Worm (Caenorhabditis elegans) whole organism, young adult: ENCODE data around the gene Y75B8A.19.

Experiments used
- B0035.1 ChIP-seq: sonication (generic microtip); optimal IDR thresholded peaks from 2 replicates; lab custom pipeline; 2016; ENCODE audit warnings: missing genetic modification characterization, mild to moderate bottlenecking, missing compliant biosample characterization, missing genotype, missing genetic modification reagents
- B0336.3 ChIP-seq: fragments of 200-800 bp; sonication (Bioruptor generic); IDR thresholded peaks from 2 replicates; pipeline ENCODE4 v1.3.6; 2022; ENCODE audit warnings: missing genetic modification characterization, missing compliant biosample characterization
- D2030.7 ChIP-seq: fragments of 200-800 bp; sonication (Bioruptor generic); IDR thresholded peaks from 2 replicates; pipeline ENCODE4 v1.3.6; 2022; ENCODE audit warnings: missing genetic modification reagents, missing genetic modification characterization, missing compliant biosample characterization
- F37B4.10 ChIP-seq: fragments of 200-800 bp; sonication (Bioruptor generic); IDR thresholded peaks from 2 replicates; pipeline ENCODE4 v1.3.6; 2022; ENCODE audit warnings: missing genetic modification characterization, missing compliant biosample characterization
- F39B2.1 ChIP-seq: fragments of 200-800 bp; sonication (Bioruptor generic); IDR thresholded peaks from 2 replicates; pipeline ENCODE4 v1.3.6; 2022; ENCODE audit warnings: missing genetic modification reagents, missing genetic modification characterization, missing compliant biosample characterization
- F52B5.7 ChIP-seq: sonication (generic microtip); optimal IDR thresholded peaks from 2 replicates; lab custom pipeline; 2016; ENCODE audit warnings: mild to moderate bottlenecking, missing genetic modification characterization, missing compliant biosample characterization
- F57A8.1 ChIP-seq: fragments of 200-800 bp; sonication (Bioruptor generic); optimal IDR thresholded peaks from 2 replicates; lab custom pipeline; 2018; ENCODE audit warnings: mild to moderate bottlenecking, missing genetic modification characterization, moderate library complexity, missing compliant biosample characterization
- K12H6.12 ChIP-seq: fragments of 200-800 bp; sonication (Bioruptor generic); optimal IDR thresholded peaks from 2 replicates; lab custom pipeline; 2018; ENCODE audit warnings: mild to moderate bottlenecking, missing genetic modification characterization, missing compliant biosample characterization
- Y79H2A.3 ChIP-seq: fragments of 200-800 bp; sonication (Bioruptor generic); conservative IDR thresholded peaks from 2 replicates; pipeline ENCODE4 v1.3.6; 2022; ENCODE audit warnings: missing genetic modification reagents, missing genetic modification characterization, missing compliant biosample characterization
- Y95B8A.8 ChIP-seq: fragments of 200-800 bp; sonication (Bioruptor generic); IDR thresholded peaks from 2 replicates; pipeline ENCODE4 v1.3.6; 2022; ENCODE audit warnings: missing genetic modification reagents, missing genetic modification characterization, missing compliant biosample characterization
- akir-1 ChIP-seq: fragments of 200-800 bp; sonication (Bioruptor generic); optimal IDR thresholded peaks from 2 replicates; lab custom pipeline; 2018; ENCODE audit warnings: mild to moderate bottlenecking, missing genetic modification characterization, moderate library complexity, missing compliant biosample characterization
- aptf-2 ChIP-seq: fragments of 200-800 bp; sonication (Bioruptor generic); conservative IDR thresholded peaks from 2 replicates; pipeline ENCODE4 v1.3.6; 2022; ENCODE audit warnings: missing genetic modification reagents, missing genetic modification characterization, missing compliant biosample characterization
- aptf-3 ChIP-seq: fragments of 200-800 bp; sonication (Bioruptor generic); IDR thresholded peaks from 2 replicates; pipeline ENCODE4 v1.3.6; 2022; ENCODE audit warnings: missing genetic modification characterization, missing compliant biosample characterization
- athp-1 ChIP-seq: sonication (generic microtip); optimal IDR thresholded peaks from 2 replicates; lab custom pipeline; 2017; ENCODE audit warnings: mild to moderate bottlenecking, missing genetic modification characterization, missing compliant biosample characterization
- attf-3 ChIP-seq: fragments of 200-800 bp; sonication (Bioruptor generic); conservative IDR thresholded peaks from 2 replicates; pipeline ENCODE4 v1.3.6; 2022; ENCODE audit warnings: missing genetic modification reagents, missing genetic modification characterization, missing compliant biosample characterization
- bed-1 ChIP-seq: fragments of 200-800 bp; sonication (Bioruptor generic); IDR thresholded peaks from 2 replicates; pipeline ENCODE4 v1.3.6; 2022; ENCODE audit warnings: missing genetic modification reagents, missing genetic modification characterization, missing compliant biosample characterization
- bed-2 ChIP-seq: fragments of 200-800 bp; sonication (Bioruptor generic); IDR thresholded peaks from 2 replicates; pipeline ENCODE4 v1.3.6; 2022; ENCODE audit warnings: missing genetic modification reagents, missing genetic modification characterization, missing compliant biosample characterization
- ccch-3 ChIP-seq: fragments of 200-800 bp; sonication (Bioruptor generic); optimal IDR thresholded peaks from 2 replicates; lab custom pipeline; 2018; ENCODE audit warnings: mild to moderate bottlenecking, missing genetic modification characterization, missing compliant biosample characterization
- ceh-100 ChIP-seq: fragments of 200-800 bp; sonication (Bioruptor generic); IDR thresholded peaks from 2 replicates; pipeline ENCODE4 v1.3.6; 2022; ENCODE audit warnings: missing genetic modification reagents, missing genetic modification characterization, missing compliant biosample characterization
- ceh-58 ChIP-seq: fragments of 200-800 bp; sonication (Bioruptor generic); IDR thresholded peaks from 2 replicates; pipeline ENCODE4 v1.3.6; 2022; ENCODE audit warnings: missing genetic modification characterization, missing compliant biosample characterization
- ceh-79 ChIP-seq: sonication (generic microtip); optimal IDR thresholded peaks from 2 replicates; lab custom pipeline; 2017; ENCODE audit warnings: mild to moderate bottlenecking, missing genetic modification characterization, missing compliant biosample characterization
- dox-1 ChIP-seq: fragments of 200-800 bp; sonication (Bioruptor generic); IDR thresholded peaks from 2 replicates; pipeline ENCODE4 v1.3.6; 2022; ENCODE audit warnings: missing genetic modification reagents, missing genetic modification characterization, missing compliant biosample characterization
- efl-1 ChIP-seq: fragments of 150-350 bp; optimal IDR thresholded peaks from 2 replicates; lab custom pipeline; 2014; ENCODE audit warnings: missing biosample characterization, missing genetic modification reagents, missing genetic modification characterization
- egl-18 ChIP-seq: fragments of 200-800 bp; sonication (Bioruptor generic); IDR thresholded peaks from 2 replicates; pipeline ENCODE4 v1.3.6; 2022; ENCODE audit warnings: missing genetic modification reagents, missing genetic modification characterization, missing compliant biosample characterization
- fkh-3 ChIP-seq: sonication (generic microtip); optimal IDR thresholded peaks from 2 replicates; lab custom pipeline; 2016; ENCODE audit warnings: mild to moderate bottlenecking, missing genetic modification characterization, missing compliant biosample characterization
- gei-17 ChIP-seq: fragments of 200-800 bp; sonication (Bioruptor generic); optimal IDR thresholded peaks from 2 replicates; lab custom pipeline; 2018; ENCODE audit warnings: mild to moderate bottlenecking, missing genetic modification characterization, missing compliant biosample characterization
- him-1 ChIP-seq: sonication (generic microtip); optimal IDR thresholded peaks from 2 replicates; lab custom pipeline; 2016; ENCODE audit warnings: missing genotype, missing genetic modification reagents, missing genetic modification characterization, missing compliant biosample characterization
- hmg-1.2 ChIP-seq: fragments of 200-800 bp; sonication (Bioruptor generic); IDR thresholded peaks from 2 replicates; pipeline ENCODE4 v1.3.6; 2022; ENCODE audit warnings: missing genetic modification reagents, missing genetic modification characterization, missing compliant biosample characterization
- hmg-20 ChIP-seq: fragments of 200-800 bp; sonication (Bioruptor generic); IDR thresholded peaks from 2 replicates; pipeline ENCODE4 v1.3.6; 2022; ENCODE audit warnings: missing genetic modification reagents, missing genetic modification characterization, missing compliant biosample characterization
- let-526 ChIP-seq: fragments of 200-800 bp; sonication (Bioruptor generic); IDR thresholded peaks from 2 replicates; pipeline ENCODE4 v1.3.6; 2022; ENCODE audit warnings: missing genetic modification reagents, missing genetic modification characterization, missing compliant biosample characterization
- let-607 ChIP-seq, 2 experiments: fragments of 200-800 bp in 1 of 2; sonication (Bioruptor generic) in 1 of 2; sonication (generic microtip) in 1 of 2; optimal IDR thresholded peaks; 2 replicates each; lab custom pipeline; 2016 to 2018; ENCODE audit warnings: mild to moderate bottlenecking in 2 of 2, missing compliant biosample characterization in 2 of 2, missing genetic modification characterization in 2 of 2, moderate library complexity in 2 of 2, missing genotype in 1 of 2
- lin-40 ChIP-seq: sonication (generic microtip); optimal IDR thresholded peaks from 2 replicates; lab custom pipeline; 2016; ENCODE audit warnings: missing genetic modification characterization, mild to moderate bottlenecking, missing compliant biosample characterization, missing genotype, missing genetic modification reagents
- lin-54 ChIP-seq: fragments of 200-800 bp; sonication (Bioruptor generic); optimal IDR thresholded peaks from 2 replicates; lab custom pipeline; 2018; ENCODE audit warnings: mild to moderate bottlenecking, missing genetic modification characterization, missing compliant biosample characterization
- madf-8 ChIP-seq: fragments of 200-800 bp; sonication (Bioruptor generic); conservative IDR thresholded peaks from 2 replicates; pipeline ENCODE4 v1.3.6; 2022; ENCODE audit warnings: missing genetic modification reagents, missing genetic modification characterization, missing compliant biosample characterization
- nfya-2 ChIP-seq: fragments of 200-800 bp; sonication (Bioruptor generic); IDR thresholded peaks from 2 replicates; pipeline ENCODE4 v1.3.6; 2022; ENCODE audit warnings: missing genetic modification reagents, missing genetic modification characterization, missing compliant biosample characterization
- nfyb-1 ChIP-seq: fragments of 200-800 bp; sonication (Bioruptor generic); IDR thresholded peaks from 2 replicates; pipeline ENCODE4 v1.3.6; 2022; ENCODE audit warnings: missing genetic modification reagents, missing genetic modification characterization, missing compliant biosample characterization
- nhr-120 ChIP-seq: fragments of 200-800 bp; sonication (Bioruptor generic); IDR thresholded peaks from 2 replicates; pipeline ENCODE4 v1.3.6; 2022; ENCODE audit warnings: missing genetic modification characterization, missing compliant biosample characterization
- sea-2 ChIP-seq: fragments of 200-800 bp; sonication (Bioruptor generic); IDR thresholded peaks from 2 replicates; pipeline ENCODE4 v1.3.6; 2022; ENCODE audit warnings: missing genetic modification characterization, missing compliant biosample characterization
- snpc-3.4 ChIP-seq: sonication (generic microtip); optimal IDR thresholded peaks from 2 replicates; lab custom pipeline; 2017; ENCODE audit warnings: missing genetic modification characterization, mild to moderate bottlenecking, missing compliant biosample characterization, antibody characterized with exemption, moderate library complexity, missing genotype, missing genetic modification reagents
- snpc-4 ChIP-seq, 5 experiments: fragments of 150-350 bp in 1 of 5; sonication (generic microtip) in 4 of 5; optimal IDR thresholded peaks; 2 replicates each; lab custom pipeline; 2014 to 2018; ENCODE audit warnings: missing genetic modification characterization in 5 of 5, missing biosample characterization in 3 of 5, antibody characterized with exemption in 2 of 5, mild to moderate bottlenecking in 2 of 5, missing compliant biosample characterization in 2 of 5, missing genotype in 2 of 5, moderate library complexity in 2 of 5, missing genetic modification reagents in 1 of 5
- tbp1 ChIP-seq: fragments of 200-800 bp; sonication (Bioruptor generic); optimal IDR thresholded peaks from 2 replicates; lab custom pipeline; 2018; ENCODE audit warnings: mild to moderate bottlenecking, missing genetic modification characterization, missing compliant biosample characterization
- unc-62 ChIP-seq: fragments of 150-350 bp; optimal IDR thresholded peaks from 2 replicates; lab custom pipeline; 2014; ENCODE audit warnings: missing biosample characterization, missing genetic modification reagents, missing genetic modification characterization
- zfh-2 ChIP-seq: fragments of 200-800 bp; sonication (Bioruptor generic); conservative IDR thresholded peaks from 2 replicates; pipeline ENCODE4 v1.3.6; 2022; ENCODE audit warnings: missing genetic modification reagents, missing genetic modification characterization, missing compliant biosample characterization
- ztf-26 ChIP-seq: sonication (generic microtip); optimal IDR thresholded peaks from 2 replicates; lab custom pipeline; 2017; ENCODE audit warnings: missing genetic modification characterization, missing compliant biosample characterization
- ztf-3 ChIP-seq: fragments of 200-800 bp; sonication (Bioruptor generic); optimal IDR thresholded peaks from 2 replicates; lab custom pipeline; 2018; ENCODE audit warnings: mild to moderate bottlenecking, missing genetic modification characterization, missing compliant biosample characterization
- ztf-6 ChIP-seq: fragments of 200-800 bp; sonication (Bioruptor generic); IDR thresholded peaks from 2 replicates; pipeline ENCODE4 v1.3.6; 2022; ENCODE audit warnings: missing genetic modification reagents, missing genetic modification characterization, missing compliant biosample characterization

The Y75B8A.19 gene

ce11 chrIII:12250114-12250792, 23.8 kb downstream of the Y75B8A.19 start, which contains the start of the genes tim-1 and Y75B8A.23 (continued):
- TF ChIP-seq F39B2.1 (peak; percentile 72; the same call in 1 of the 2 replicates), B0336.3 (peak; percentile 95), F52B5.7 (peak; percentile 86), F37B4.10 (GFP tag; lab: Robert Waterston, UW) (0 out of 2 replicates have a peak, but pooled peaks have one; percentile 10), fkh-3 (peak; percentile 90), bed-2 (peak; percentile 61; the same call in 1 of the 2 replicates), K12H6.12 (peak; percentile 81), nhr-120 (GFP tag; lab: Robert Waterston, UW) (no peak), ceh-79 (tag; lab: Kevin White, UChicago) (peak; percentile 45), efl-1 (GFP tag; lab: Kevin White, UChicago) (peak; percentile 97), ccch-3 (no peak), lin-40 (peak; percentile 96), aptf-2 (GFP tag; lab: Robert Waterston, UW) (peak; percentile 87), Y79H2A.3 (GFP tag; lab: Robert Waterston, UW) (no peak; the same call in 1 of the 2 replicates), ztf-3 (GFP tag; lab: Kevin White, UChicago) (peak; percentile 67), unc-62 (no peak), tbp1 (GFP tag; lab: Kevin White, UChicago) (peak; percentile 84), egl-18 (peak; percentile 63; the same call in 1 of the 2 replicates), D2030.7 (peak; percentile 100), hmg-20 (GFP tag; lab: Robert Waterston, UW) (peak; percentile 82), ceh-100 (GFP tag; lab: Robert Waterston, UW) (peak; percentile 89), ztf-26 (tag; lab: Kevin White, UChicago) (peak; percentile 80), aptf-3 (GFP tag; lab: Robert Waterston, UW) (0 out of 2 replicates have a peak, but pooled peaks have one; percentile 10), madf-8 (GFP tag; lab: Robert Waterston, UW) (peak; percentile 79), snpc-3.4 (tag; lab: Kevin White, UChicago) (peak; percentile 99), lin-54 (GFP tag; lab: Kevin White, UChicago) (peak; percentile 97), zfh-2 (peak; percentile 92), let-607 (tag; optimal IDR thresholded peaks at IDR 0.05; lab: Kevin White, UChicago) (peak; percentile 68 to 84), B0035.1 (tag; lab: Kevin White, UChicago) (peak; percentile 80), athp-1 (tag; lab: Kevin White, UChicago) (peak; percentile 91), snpc-4 (GFP tag; optimal IDR thresholded peaks at IDR 0.05; lab: Kevin White, UChicago) (peak; percentile 99), snpc-4 (tag; optimal IDR thresholded peaks at IDR 0.05; lab: Kevin White, UChicago) (peak; percentile 100), hmg-1.2 (GFP tag; lab: Robert Waterston, UW) (peak; percentile 98), him-1 (tag; lab: Kevin White, UChicago) (peak; percentile 86), bed-1 (GFP tag; lab: Robert Waterston, UW) (no peak), let-526 (GFP tag; lab: Robert Waterston, UW) (0 out of 2 replicates have a peak, but pooled peaks have one; percentile 61), sea-2 (GFP tag; lab: Robert Waterston, UW) (peak; percentile 70; the same call in 1 of the 2 replicates), dox-1 (peak; percentile 97), ztf-6 (GFP tag; lab: Robert Waterston, UW) (0 out of 2 replicates have a peak, but pooled peaks have one; percentile 67), F57A8.1 (GFP tag; lab: Kevin White, UChicago) (no peak), nfyb-1 (peak; percentile 98), gei-17 (peak; percentile 86), ceh-58 (GFP tag; lab: Robert Waterston, UW) (no peak), akir-1 (peak; percentile 81), Y95B8A.8 (GFP tag; lab: Robert Waterston, UW) (peak; percentile 97), attf-3 (GFP tag; lab: Robert Waterston, UW) (peak; percentile 68), nfya-2 (GFP tag; lab: Robert Waterston, UW) (0 out of 2 replicates have a peak, but pooled peaks have one; percentile 6)
